Worm (Caenorhabditis elegans): ENCODE measurements around the gene D1086.5.

ce11 chrV:14130226-14130625 lies 40.1 kb upstream of the D1086.5 start:
- TF ChIP-seq med-1 (GFP tag; optimal IDR thresholded peaks at IDR 0.05; ENCODE audit: insufficient read depth) = no peak
- no peak for TF ChIP-seq ztf-23 (GFP tag; IDR thresholded peaks at IDR 0.05)
- TF ChIP-seq tab-1 (GFP tag; IDR thresholded peaks at IDR 0.05) = no peak

All from whole organism, midembryonic.